Worm (Caenorhabditis elegans): ENCODE measurements around the gene lec-4.

DNA sequence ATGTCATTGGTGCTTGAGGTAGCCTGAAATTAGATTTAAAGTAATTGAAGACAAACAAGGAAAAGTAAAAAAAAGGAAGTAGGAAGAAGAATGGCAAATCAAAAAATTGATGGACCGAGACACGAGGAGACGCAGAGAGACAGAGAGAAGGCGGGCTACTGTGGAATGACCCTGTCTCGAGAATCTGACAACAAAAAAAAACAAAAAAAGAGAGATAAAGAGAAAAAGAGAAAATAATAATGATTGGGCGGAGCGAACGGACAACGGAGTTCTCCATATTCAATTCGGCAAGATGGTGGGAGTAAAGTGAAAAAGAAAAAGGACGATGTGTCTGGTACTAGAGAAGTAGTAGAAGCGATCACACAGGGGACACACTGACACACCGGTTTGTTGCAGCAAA is 35.9 kb upstream of the lec-4 start, which contains the start of gene toh-1:
- TF ChIP-seq tbx-11 (GFP tag; IDR thresholded peaks at IDR 0.05) (no peak), ama-1 (optimal IDR thresholded peaks at IDR 0.05) (no peak), scrt-1 (GFP tag; IDR thresholded peaks at IDR 0.05) (no peak), flt-1 (GFP tag; IDR thresholded peaks at IDR 0.05) (no peak), tbx-37 (GFP tag; conservative IDR thresholded peaks at IDR 0.05) (no peak), hmbx-1 (tag; optimal IDR thresholded peaks at IDR 0.05) (no peak), aly-1 (tag; optimal IDR thresholded peaks at IDR 0.05) (no peak)

Data from whole organism, early embryonic.